Worm (Caenorhabditis elegans): ENCODE measurements around the gene F16B4.6.

ce11 chrV:1572585-1572984 is 14.4 kb upstream of the F16B4.6 start:
- no peak for TF ChIP-seq unc-62 (GFP tag; optimal IDR thresholded peaks at IDR 0.05)
- no peak for TF ChIP-seq ztf-11 (tag; optimal IDR thresholded peaks at IDR 0.05)
- no peak for TF ChIP-seq ceh-82 (tag; optimal IDR thresholded peaks at IDR 0.05)
- no peak for TF ChIP-seq ama-1 (optimal IDR thresholded peaks at IDR 0.05)
- no peak for TF ChIP-seq lsy-2 (tag; optimal IDR thresholded peaks at IDR 0.05)
- no peak for TF ChIP-seq sem-4 (tag; optimal IDR thresholded peaks at IDR 0.05)
- no peak for TF ChIP-seq nhr-12 (tag; optimal IDR thresholded peaks at IDR 0.05)
- no peak for TF ChIP-seq Y55F3AM.14 (GFP tag; optimal IDR thresholded peaks at IDR 0.05)
- TF ChIP-seq zag-1 (tag; optimal IDR thresholded peaks at IDR 0.05): no peak
- no peak for TF ChIP-seq ZK546.5 (tag; optimal IDR thresholded peaks at IDR 0.05)
- no peak for TF ChIP-seq nhr-6 (tag; optimal IDR thresholded peaks at IDR 0.05)
- no peak for TF ChIP-seq nhr-23 (tag; optimal IDR thresholded peaks at IDR 0.05)
- no peak for TF ChIP-seq elt-3 (tag; optimal IDR thresholded peaks at IDR 0.05)
- TF ChIP-seq aly-2 (tag; optimal IDR thresholded peaks at IDR 0.05): no peak
